Fruit fly (Drosophila melanogaster) whole organism, wandering third instar larva: ENCODE results near the gene Eno.

ENCODE experiments used
- Abd-B ChIP-seq: fragments of >200 bp; optimal IDR thresholded peaks from 2 replicates; lab custom pipeline; 2017; ENCODE audit warnings: missing biosample characterization, missing genetic modification characterization
- CG32264 ChIP-seq: fragments of 200-800 bp; sonication (Bioruptor generic); optimal IDR thresholded peaks from 2 replicates; lab custom pipeline; 2016; ENCODE audit warnings: missing biosample characterization, missing genetic modification characterization
- CG9705 ChIP-seq: fragments of 200-800 bp; sonication (Bioruptor generic); optimal IDR thresholded peaks from 2 replicates; lab custom pipeline; 2018; ENCODE audit warnings: missing biosample characterization, mild to moderate bottlenecking, missing genetic modification characterization
- CrebA ChIP-seq: fragments of 200-800 bp; sonication (Bioruptor generic); optimal IDR thresholded peaks from 2 replicates; lab custom pipeline; 2016; ENCODE audit warnings: missing biosample characterization, mild to moderate bottlenecking, missing genetic modification characterization, borderline replicate concordance
- Dfd ChIP-seq: fragments of >200 bp; optimal IDR thresholded peaks from 2 replicates; lab custom pipeline; 2017; ENCODE audit warnings: missing biosample characterization, missing genetic modification characterization
- Dif ChIP-seq: fragments of 200-275, 200-300 bp; sonication (Bioruptor generic); optimal IDR thresholded peaks from 2 replicates; lab custom pipeline; 2018; ENCODE audit warnings: missing biosample characterization, missing genetic modification characterization; ENCODE audit not compliant: partially characterized antibody
- GATAd ChIP-seq: sonication (Bioruptor generic); optimal IDR thresholded peaks from 2 replicates; lab custom pipeline; 2016; ENCODE audit warnings: missing biosample characterization, missing genetic modification characterization
- HLH106 ChIP-seq: fragments of 200-800 bp; optimal IDR thresholded peaks from 3 replicates; lab custom pipeline; 2019; ENCODE audit warnings: missing biosample characterization, mild to moderate bottlenecking, missing genetic modification characterization, moderate library complexity
- Hnf4 ChIP-seq: fragments of 200-800 bp; sonication (Bioruptor generic); optimal IDR thresholded peaks from 2 replicates; lab custom pipeline; 2016; ENCODE audit warnings: missing biosample characterization, mild to moderate bottlenecking, missing genetic modification characterization
- Hr78 ChIP-seq: fragments of >200 bp; optimal IDR thresholded peaks from 2 replicates; lab custom pipeline; 2017; ENCODE audit warnings: missing biosample characterization, missing genetic modification characterization
- Hr83 ChIP-seq: fragments of 200-300 bp; sonication (Bioruptor generic); optimal IDR thresholded peaks from 2 replicates; lab custom pipeline; 2016; ENCODE audit warnings: missing biosample characterization, mild to moderate bottlenecking, missing genetic modification characterization, moderate library complexity; ENCODE audit not compliant: poor library complexity, severe bottlenecking
- Jra ChIP-seq: sonication (Bioruptor generic); optimal IDR thresholded peaks from 2 replicates; lab custom pipeline; 2016; ENCODE audit warnings: missing biosample characterization, missing genetic modification characterization
- Mio ChIP-seq: sonication (Bioruptor generic); optimal IDR thresholded peaks from 2 replicates; lab custom pipeline; 2016; ENCODE audit warnings: missing biosample characterization, missing genetic modification characterization
- Myc ChIP-seq: fragments of >200 bp; optimal IDR thresholded peaks from 2 replicates; lab custom pipeline; 2017
- N ChIP-seq: fragments of >200 bp; optimal IDR thresholded peaks from 2 replicates; lab custom pipeline; 2018; ENCODE audit warnings: missing biosample characterization, missing external identifiers, missing genetic modification characterization
- OdsH ChIP-seq: fragments of 200-800 bp; sonication (Bioruptor generic); optimal IDR thresholded peaks from 2 replicates; lab custom pipeline; 2016; ENCODE audit warnings: missing biosample characterization, mild to moderate bottlenecking, missing genetic modification characterization
- Rel ChIP-seq, 2 experiments: fragments of 200-800 bp; sonication (Bioruptor generic) in 1 of 2; optimal IDR thresholded peaks; 2 replicates in 1 of 2; 3 replicates in 1 of 2; lab custom pipeline; 2016 to 2019; ENCODE audit warnings: mild to moderate bottlenecking in 2 of 2, missing biosample characterization in 2 of 2, missing genetic modification characterization in 2 of 2, moderate library complexity in 1 of 2
- Sp1 ChIP-seq: fragments of 200-800 bp; sonication (Bioruptor generic); optimal IDR thresholded peaks from 3 replicates; lab custom pipeline; 2019; ENCODE audit warnings: missing biosample characterization, mild to moderate bottlenecking, missing genetic modification characterization, moderate library complexity
- Vsx2 ChIP-seq: fragments of 200-300, 225-300 bp; sonication (Bioruptor generic); optimal IDR thresholded peaks from 2 replicates; lab custom pipeline; 2018; ENCODE audit warnings: missing biosample characterization, missing genetic modification characterization; ENCODE audit not compliant: partially characterized antibody
- br ChIP-seq: fragments of 200-800 bp; sonication (Bioruptor generic); optimal IDR thresholded peaks from 2 replicates; lab custom pipeline; 2016; ENCODE audit warnings: missing biosample characterization, missing genetic modification characterization
- brk ChIP-seq: fragments of 200-800 bp; sonication (Bioruptor generic); optimal IDR thresholded peaks from 2 replicates; lab custom pipeline; 2016; ENCODE audit warnings: missing biosample characterization, mild to moderate bottlenecking, missing genetic modification characterization
- dl ChIP-seq, 2 experiments: fragments of 175-275, 200-275 bp in 1 of 2; fragments of 200-275 bp in 1 of 2; sonication (Bioruptor generic); optimal IDR thresholded peaks; lab custom pipeline; 2018; ENCODE audit warnings: mild to moderate bottlenecking in 2 of 2, missing biosample characterization in 2 of 2, missing genetic modification characterization in 2 of 2, moderate library complexity in 2 of 2; ENCODE audit not compliant: partially characterized antibody in 2 of 2, insufficient read depth in 1 of 2
- dmrt93B ChIP-seq: fragments of 200-800 bp; sonication (Bioruptor generic); optimal IDR thresholded peaks from 2 replicates; lab custom pipeline; 2018; ENCODE audit warnings: missing biosample characterization, mild to moderate bottlenecking, missing genetic modification characterization
- dsf ChIP-seq: sonication (Bioruptor generic); optimal IDR thresholded peaks from 2 replicates; lab custom pipeline; 2016; ENCODE audit warnings: missing biosample characterization, missing genetic modification characterization, borderline replicate concordance
- ey ChIP-seq: fragments of 200-800 bp; sonication (Bioruptor generic); optimal IDR thresholded peaks from 2 replicates; lab custom pipeline; 2016; ENCODE audit warnings: missing biosample characterization, missing genetic modification characterization
- foxo ChIP-seq, 2 experiments: fragments of 200-800 bp; sonication (Bioruptor generic); optimal IDR thresholded peaks; 2 replicates in 1 of 2; 3 replicates in 1 of 2; lab custom pipeline; 2016 to 2017; ENCODE audit warnings: missing biosample characterization in 2 of 2, missing genetic modification characterization in 2 of 2
- fru ChIP-seq: fragments of 200-800 bp; sonication (Bioruptor generic); optimal IDR thresholded peaks from 3 replicates; lab custom pipeline; 2016; ENCODE audit warnings: missing biosample characterization, mild to moderate bottlenecking, missing genetic modification characterization
- h ChIP-seq: fragments of 200-800 bp; sonication (Bioruptor generic); optimal IDR thresholded peaks from 3 replicates; lab custom pipeline; 2016; ENCODE audit warnings: missing biosample characterization, mild to moderate bottlenecking, missing genetic modification characterization
- jim ChIP-seq: fragments of 175-275, 200-325 bp; sonication (Bioruptor generic); optimal IDR thresholded peaks from 2 replicates; lab custom pipeline; 2016; ENCODE audit warnings: missing biosample characterization, mild to moderate bottlenecking, missing genetic modification characterization
- lola ChIP-seq: fragments of >200 bp; optimal IDR thresholded peaks from 2 replicates; lab custom pipeline; 2017; ENCODE audit warnings: missing biosample characterization, missing genetic modification characterization
- pan ChIP-seq: fragments of >200 bp; optimal IDR thresholded peaks from 2 replicates; lab custom pipeline; 2017
- psq ChIP-seq: fragments of 200-800 bp; sonication (Bioruptor generic); optimal IDR thresholded peaks from 3 replicates; lab custom pipeline; 2017; ENCODE audit warnings: missing biosample characterization, mild to moderate bottlenecking, missing genetic modification characterization, moderate library complexity
- rgr ChIP-seq: fragments of 200-800 bp; sonication (Bioruptor generic); optimal IDR thresholded peaks from 3 replicates; lab custom pipeline; 2016; ENCODE audit warnings: missing biosample characterization, mild to moderate bottlenecking, missing genetic modification characterization
- sage ChIP-seq: fragments of 200-800 bp; sonication (Bioruptor generic); optimal IDR thresholded peaks from 2 replicates; lab custom pipeline; 2016; ENCODE audit warnings: missing biosample characterization, mild to moderate bottlenecking, missing genetic modification characterization
- sv ChIP-seq: fragments of 200-800 bp; sonication (Bioruptor generic); optimal IDR thresholded peaks from 3 replicates; lab custom pipeline; 2016; ENCODE audit warnings: missing biosample characterization, missing genetic modification characterization
- tai ChIP-seq: sonication (Bioruptor generic); optimal IDR thresholded peaks from 2 replicates; lab custom pipeline; 2016; ENCODE audit warnings: missing biosample characterization, missing genetic modification characterization
- usp ChIP-seq: fragments of >200 bp; optimal IDR thresholded peaks from 2 replicates; lab custom pipeline; 2017; ENCODE audit warnings: missing biosample characterization, missing genetic modification characterization
- woc ChIP-seq: sonication (Bioruptor generic); optimal IDR thresholded peaks from 2 replicates; lab custom pipeline; 2016; ENCODE audit warnings: missing biosample characterization, mild to moderate bottlenecking, missing genetic modification characterization

The Eno gene

DNA sequence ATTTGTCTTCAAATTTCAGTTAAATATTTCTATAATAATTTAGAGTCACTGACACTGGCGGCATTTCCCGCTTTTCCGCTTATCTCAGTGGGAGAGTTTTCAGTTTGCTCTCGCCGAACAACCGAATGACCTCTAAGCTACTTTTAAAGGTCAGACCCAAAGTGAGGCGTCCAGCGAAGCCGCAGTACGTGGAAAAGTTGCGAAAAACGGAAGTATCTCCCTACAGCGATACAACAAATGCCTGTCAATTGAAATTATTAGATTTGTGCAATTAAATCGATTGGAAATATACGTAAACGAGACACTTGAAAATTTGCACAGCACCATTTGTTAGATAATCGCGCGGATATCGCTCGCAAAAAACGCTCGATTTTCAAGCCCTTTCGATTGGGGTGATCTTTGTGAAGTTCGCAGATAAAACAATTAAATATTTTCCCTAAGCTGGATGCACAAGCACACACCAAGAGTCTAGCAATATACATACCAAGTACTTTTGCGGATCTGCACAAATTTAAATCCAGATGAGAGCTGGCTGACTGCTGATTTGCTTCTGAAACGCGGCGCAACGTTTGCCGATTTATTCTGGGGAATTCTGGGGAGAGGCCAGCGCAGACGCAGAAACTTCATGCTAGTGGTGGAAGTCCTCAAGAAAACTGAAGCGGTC is 2.1 kb downstream of the Eno start:
- no peak for TF ChIP-seq GATAd (GFP tag; lab: Kevin White, UChicago)
- no peak for TF ChIP-seq Dfd
- TF ChIP-seq Hr83 (GFP tag; lab: Kevin White, UChicago): peak; percentile 30
- TF ChIP-seq woc (GFP tag; lab: Kevin White, UChicago): no peak
- TF ChIP-seq dmrt93B (GFP tag; lab: Kevin White, UChicago): no peak
- TF ChIP-seq Dif (GFP tag; lab: Kevin White, UChicago): peak; percentile 69
- TF ChIP-seq brk (GFP tag; lab: Kevin White, UChicago): no peak
- no peak for TF ChIP-seq rgr (GFP tag; lab: Kevin White, UChicago)
- TF ChIP-seq Sp1 (GFP tag; lab: Kevin White, UChicago): no peak
- no peak for TF ChIP-seq Myc (lab: Kevin White, UChicago)
- TF ChIP-seq sage (GFP tag; lab: Kevin White, UChicago): no peak
- no peak for TF ChIP-seq psq
- TF ChIP-seq br (GFP tag; lab: Kevin White, UChicago): no peak
- TF ChIP-seq Rel (GFP tag; optimal IDR thresholded peaks at IDR 0.05; lab: Kevin White, UChicago): no peak
- TF ChIP-seq Rel (tag; optimal IDR thresholded peaks at IDR 0.05; lab: Kevin White, UChicago): no peak
- TF ChIP-seq dl (GFP tag; optimal IDR thresholded peaks at IDR 0.05; lab: Kevin White, UChicago; ENCODE audit: insufficient read depth in 1 of 2, partially characterized antibody in 2 of 2): peak; percentile 54 to 61
- TF ChIP-seq Abd-B (GFP tag; lab: Kevin White, UChicago): no peak
- TF ChIP-seq dsf (GFP tag; lab: Kevin White, UChicago): no peak
- TF ChIP-seq lola: no peak
- TF ChIP-seq CG32264 (GFP tag; lab: Kevin White, UChicago): no peak

DNA sequence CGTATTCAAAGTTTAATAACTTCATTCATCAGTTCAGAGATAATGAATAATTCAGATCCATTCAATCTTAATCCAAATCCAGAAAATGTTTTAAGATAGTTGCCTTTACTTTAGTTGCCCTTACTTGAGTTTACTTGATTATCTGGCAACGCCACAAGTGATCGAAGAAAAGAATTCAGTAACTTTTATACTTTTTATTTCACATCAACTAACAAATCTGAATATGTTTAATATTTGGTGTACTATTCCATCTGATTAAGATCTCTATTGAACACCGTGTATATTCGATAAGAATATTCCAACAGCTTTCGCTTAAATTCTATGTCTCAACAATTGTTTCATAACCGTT is 4.9 kb downstream of the Eno start:
- TF ChIP-seq psq (no peak), Rel (GFP tag; optimal IDR thresholded peaks at IDR 0.05; lab: Kevin White, UChicago) (no peak), Rel (tag; optimal IDR thresholded peaks at IDR 0.05; lab: Kevin White, UChicago) (no peak), CrebA (GFP tag; lab: Kevin White, UChicago) (no peak), Hnf4 (GFP tag; lab: Kevin White, UChicago) (no peak), foxo (GFP tag; optimal IDR thresholded peaks at IDR 0.05; lab: Kevin White, UChicago) (no peak), sage (GFP tag; lab: Kevin White, UChicago) (no peak), usp (GFP tag; lab: Kevin White, UChicago) (no peak), OdsH (GFP tag; lab: Kevin White, UChicago) (no peak), rgr (GFP tag; lab: Kevin White, UChicago) (no peak), Jra (no peak), Dfd (no peak), Dif (GFP tag; lab: Kevin White, UChicago) (no peak), Hr78 (no peak), jim (GFP tag; lab: Kevin White, UChicago) (no peak), woc (GFP tag; lab: Kevin White, UChicago) (no peak), h (GFP tag; lab: Kevin White, UChicago) (no peak)

DNA sequence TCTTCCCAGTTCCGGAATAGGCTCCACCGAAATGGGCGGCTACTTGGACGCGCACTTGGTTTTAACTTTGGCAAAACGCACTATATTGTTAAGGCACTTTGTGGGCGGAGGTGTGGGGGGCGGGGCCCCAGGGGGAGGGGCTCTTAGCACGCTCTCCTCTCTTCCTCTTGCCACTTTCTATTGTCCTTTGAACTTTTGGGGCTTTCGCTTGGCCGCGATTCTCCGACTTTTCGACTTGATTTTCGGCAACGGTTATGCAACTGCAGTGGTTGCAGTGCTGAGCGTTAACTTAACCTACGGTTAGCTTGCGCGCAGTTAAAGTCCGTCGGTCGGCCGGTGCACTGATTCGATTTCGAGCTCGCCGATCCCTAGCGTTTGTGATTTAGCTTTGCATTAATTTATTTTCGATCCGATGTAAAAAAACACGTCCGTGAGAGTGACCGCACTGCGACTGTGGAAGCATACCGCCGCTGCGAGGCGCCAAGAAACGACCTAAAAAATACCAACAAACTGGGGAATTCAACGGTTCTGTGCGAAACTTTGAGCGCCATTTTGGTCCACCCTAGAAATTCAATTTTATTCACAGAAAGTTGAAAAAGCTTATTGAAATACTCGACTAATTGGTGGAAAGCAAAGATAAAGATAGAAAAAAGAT is 5.4 kb downstream of the Eno start, which contains the start of gene Rim2:
Gene Rim2, minus strand, starts transcription at position 452 of the 655 bp plus-strand sequence.
- TF ChIP-seq foxo (GFP tag; optimal IDR thresholded peaks at IDR 0.05; lab: Kevin White, UChicago) (peak in 1 of 2 experiments; percentile 15), h (GFP tag; lab: Kevin White, UChicago) (peak; percentile 17), Myc (lab: Kevin White, UChicago) (peak; percentile 10), brk (GFP tag; lab: Kevin White, UChicago) (peak; percentile 44), Dif (GFP tag; lab: Kevin White, UChicago) (no peak), psq (no peak), fru (no peak), CG9705 (no peak), Dfd (no peak), Mio (GFP tag; lab: Kevin White, UChicago) (no peak), dsf (GFP tag; lab: Kevin White, UChicago) (no peak), CrebA (GFP tag; lab: Kevin White, UChicago) (no peak), woc (GFP tag; lab: Kevin White, UChicago) (no peak), GATAd (GFP tag; lab: Kevin White, UChicago) (no peak), tai (GFP tag; lab: Kevin White, UChicago) (no peak), N (GFP tag; lab: Kevin White, UChicago) (no peak), CG32264 (GFP tag; lab: Kevin White, UChicago) (no peak), pan (lab: Kevin White, UChicago) (no peak), OdsH (GFP tag; lab: Kevin White, UChicago) (no peak), Rel (GFP tag; optimal IDR thresholded peaks at IDR 0.05; lab: Kevin White, UChicago) (no peak), Rel (tag; optimal IDR thresholded peaks at IDR 0.05; lab: Kevin White, UChicago) (peak; percentile 87), ey (GFP tag; lab: Kevin White, UChicago) (no peak), lola (no peak), dl (GFP tag; optimal IDR thresholded peaks at IDR 0.05; lab: Kevin White, UChicago; ENCODE audit: insufficient read depth in 1 of 2, partially characterized antibody in 2 of 2) (no peak), br (GFP tag; lab: Kevin White, UChicago) (no peak), Vsx2 (no peak), Jra (no peak), HLH106 (tag; lab: Kevin White, UChicago) (peak; percentile 16), rgr (GFP tag; lab: Kevin White, UChicago) (peak; percentile 45), Hr83 (GFP tag; lab: Kevin White, UChicago) (no peak), sv (GFP tag; lab: Kevin White, UChicago) (no peak), Sp1 (GFP tag; lab: Kevin White, UChicago) (peak; percentile 53), dmrt93B (GFP tag; lab: Kevin White, UChicago) (no peak), Hr78 (no peak), sage (GFP tag; lab: Kevin White, UChicago) (no peak), Hnf4 (GFP tag; lab: Kevin White, UChicago) (no peak)
